Worm (Caenorhabditis elegans) whole organism, young adult: Measurements from ENCODE around the gene nduv-3.

ENCODE experiments used
- D2030.7 ChIP-seq: fragments of 200-800 bp; sonication (Bioruptor generic); IDR thresholded peaks from 2 replicates; pipeline ENCODE4 v1.3.6; 2022; ENCODE audit warnings: missing genetic modification reagents, missing genetic modification characterization, missing compliant biosample characterization
- F33H1.4 ChIP-seq: fragments of 200-800 bp; sonication (Bioruptor generic); IDR thresholded peaks from 2 replicates; pipeline ENCODE4 v1.3.6; 2022; ENCODE audit warnings: missing genetic modification reagents, missing genetic modification characterization, missing compliant biosample characterization
- F49E8.2 ChIP-seq: sonication (generic microtip); optimal IDR thresholded peaks from 3 replicates; lab custom pipeline; 2017; ENCODE audit warnings: missing genetic modification characterization, mild to moderate bottlenecking, missing compliant biosample characterization, antibody characterized with exemption, moderate library complexity; ENCODE audit not compliant: insufficient read depth
- F57C9.4 ChIP-seq: sonication (generic microtip); optimal IDR thresholded peaks from 2 replicates; lab custom pipeline; 2017; ENCODE audit warnings: mild to moderate bottlenecking, missing genetic modification characterization, missing compliant biosample characterization
- K11D2.4 ChIP-seq: fragments of 200-800 bp; sonication (Bioruptor generic); IDR thresholded peaks from 2 replicates; pipeline ENCODE4 v1.3.6; 2022; ENCODE audit warnings: missing genetic modification reagents, missing genetic modification characterization, missing compliant biosample characterization
- Y56A3A.18 ChIP-seq: fragments of 200-800 bp; sonication (Bioruptor generic); IDR thresholded peaks from 2 replicates; pipeline ENCODE4 v1.3.6; 2022; ENCODE audit warnings: missing genetic modification reagents, missing genetic modification characterization, missing compliant biosample characterization
- Y67H2A.10 ChIP-seq: fragments of 200-800 bp; sonication (Bioruptor generic); conservative IDR thresholded peaks from 2 replicates; pipeline ENCODE4 v1.3.6; 2022; ENCODE audit warnings: missing genetic modification reagents, missing genetic modification characterization, missing compliant biosample characterization
- attf-3 ChIP-seq: fragments of 200-800 bp; sonication (Bioruptor generic); conservative IDR thresholded peaks from 2 replicates; pipeline ENCODE4 v1.3.6; 2022; ENCODE audit warnings: missing genetic modification reagents, missing genetic modification characterization, missing compliant biosample characterization
- attf-5 ChIP-seq: fragments of 200-800 bp; sonication (Bioruptor generic); optimal IDR thresholded peaks from 2 replicates; lab custom pipeline; 2018; ENCODE audit warnings: mild to moderate bottlenecking, missing genetic modification characterization, missing compliant biosample characterization
- bed-1 ChIP-seq: fragments of 200-800 bp; sonication (Bioruptor generic); IDR thresholded peaks from 2 replicates; pipeline ENCODE4 v1.3.6; 2022; ENCODE audit warnings: missing genetic modification reagents, missing genetic modification characterization, missing compliant biosample characterization
- bed-2 ChIP-seq: fragments of 200-800 bp; sonication (Bioruptor generic); IDR thresholded peaks from 2 replicates; pipeline ENCODE4 v1.3.6; 2022; ENCODE audit warnings: missing genetic modification reagents, missing genetic modification characterization, missing compliant biosample characterization
- ccch-3 ChIP-seq: fragments of 200-800 bp; sonication (Bioruptor generic); optimal IDR thresholded peaks from 2 replicates; lab custom pipeline; 2018; ENCODE audit warnings: mild to moderate bottlenecking, missing genetic modification characterization, missing compliant biosample characterization
- cebp-2 ChIP-seq: fragments of 200-800 bp; sonication (Bioruptor generic); IDR thresholded peaks from 2 replicates; pipeline ENCODE4 v1.3.6; 2022; ENCODE audit warnings: missing genetic modification characterization, missing compliant biosample characterization
- ceh-27 ChIP-seq: fragments of 200-800 bp; sonication (Bioruptor generic); optimal IDR thresholded peaks from 2 replicates; lab custom pipeline; 2018; ENCODE audit warnings: mild to moderate bottlenecking, missing genetic modification characterization, moderate library complexity, missing compliant biosample characterization
- chd-7 ChIP-seq: sonication (generic microtip); optimal IDR thresholded peaks from 2 replicates; lab custom pipeline; 2016; ENCODE audit warnings: mild to moderate bottlenecking, missing genetic modification characterization, moderate library complexity, missing compliant biosample characterization
- dox-1 ChIP-seq: fragments of 200-800 bp; sonication (Bioruptor generic); IDR thresholded peaks from 2 replicates; pipeline ENCODE4 v1.3.6; 2022; ENCODE audit warnings: missing genetic modification reagents, missing genetic modification characterization, missing compliant biosample characterization
- efl-1 ChIP-seq: fragments of 150-350 bp; optimal IDR thresholded peaks from 2 replicates; lab custom pipeline; 2014; ENCODE audit warnings: missing biosample characterization, missing genetic modification reagents, missing genetic modification characterization
- egl-44 ChIP-seq: fragments of 200-800 bp; sonication (Bioruptor generic); IDR thresholded peaks from 2 replicates; pipeline ENCODE4 v1.3.6; 2022; ENCODE audit warnings: missing genetic modification reagents, missing genetic modification characterization, missing compliant biosample characterization
- egrh-3 ChIP-seq: fragments of 200-800 bp; sonication (Bioruptor generic); IDR thresholded peaks from 2 replicates; pipeline ENCODE4 v1.3.6; 2022; ENCODE audit warnings: missing genetic modification reagents, missing genetic modification characterization, missing compliant biosample characterization
- ets-4 ChIP-seq: fragments of 200-800 bp; sonication (Bioruptor generic); optimal IDR thresholded peaks from 2 replicates; lab custom pipeline; 2018; ENCODE audit warnings: mild to moderate bottlenecking, missing genetic modification characterization, missing compliant biosample characterization
- gei-17 ChIP-seq: fragments of 200-800 bp; sonication (Bioruptor generic); optimal IDR thresholded peaks from 2 replicates; lab custom pipeline; 2018; ENCODE audit warnings: mild to moderate bottlenecking, missing genetic modification characterization, missing compliant biosample characterization
- him-1 ChIP-seq: sonication (generic microtip); optimal IDR thresholded peaks from 2 replicates; lab custom pipeline; 2016; ENCODE audit warnings: missing genotype, missing genetic modification reagents, missing genetic modification characterization, missing compliant biosample characterization
- hlh-12 ChIP-seq: sonication (generic microtip); optimal IDR thresholded peaks from 2 replicates; lab custom pipeline; 2016; ENCODE audit warnings: missing genetic modification characterization, missing compliant biosample characterization
- lin-35 ChIP-seq, 3 experiments: fragments of 150-350 bp in 2 of 3; sonication (generic microtip) in 1 of 3; optimal IDR thresholded peaks; 2 replicates each; lab custom pipeline; 2014 to 2018; ENCODE audit warnings: missing biosample characterization in 3 of 3, missing genetic modification characterization in 3 of 3, missing genetic modification reagents in 3 of 3
- lin-40 ChIP-seq: sonication (generic microtip); optimal IDR thresholded peaks from 2 replicates; lab custom pipeline; 2016; ENCODE audit warnings: missing genetic modification characterization, mild to moderate bottlenecking, missing compliant biosample characterization, missing genotype, missing genetic modification reagents
- lin-54 ChIP-seq: fragments of 200-800 bp; sonication (Bioruptor generic); optimal IDR thresholded peaks from 2 replicates; lab custom pipeline; 2018; ENCODE audit warnings: mild to moderate bottlenecking, missing genetic modification characterization, missing compliant biosample characterization
- madf-10 ChIP-seq: sonication (generic microtip); optimal IDR thresholded peaks from 2 replicates; lab custom pipeline; 2016; ENCODE audit warnings: mild to moderate bottlenecking, missing genetic modification characterization, missing compliant biosample characterization
- mel-28 ChIP-seq: sonication (generic microtip); optimal IDR thresholded peaks from 2 replicates; lab custom pipeline; 2016; ENCODE audit warnings: borderline replicate concordance, mild to moderate bottlenecking, missing genetic modification characterization, missing compliant biosample characterization
- mxl-1 ChIP-seq: sonication (generic microtip); optimal IDR thresholded peaks from 2 replicates; lab custom pipeline; 2016; ENCODE audit warnings: missing genetic modification characterization, missing compliant biosample characterization
- nfyb-1 ChIP-seq: fragments of 200-800 bp; sonication (Bioruptor generic); IDR thresholded peaks from 2 replicates; pipeline ENCODE4 v1.3.6; 2022; ENCODE audit warnings: missing genetic modification reagents, missing genetic modification characterization, missing compliant biosample characterization
- nhr-120 ChIP-seq: fragments of 200-800 bp; sonication (Bioruptor generic); IDR thresholded peaks from 2 replicates; pipeline ENCODE4 v1.3.6; 2022; ENCODE audit warnings: missing genetic modification characterization, missing compliant biosample characterization
- nhr-90 ChIP-seq: sonication (generic microtip); optimal IDR thresholded peaks from 2 replicates; lab custom pipeline; 2016; ENCODE audit warnings: missing genotype, mild to moderate bottlenecking, missing genetic modification characterization, missing compliant biosample characterization
- pbrm-1 ChIP-seq: fragments of 200-800 bp; sonication (Bioruptor generic); IDR thresholded peaks from 2 replicates; pipeline ENCODE4 v1.3.6; 2022; ENCODE audit warnings: missing genetic modification reagents, missing genetic modification characterization, missing compliant biosample characterization
- repo-1 ChIP-seq: sonication (generic microtip); optimal IDR thresholded peaks from 2 replicates; lab custom pipeline; 2017; ENCODE audit warnings: mild to moderate bottlenecking, missing genetic modification characterization, missing compliant biosample characterization
- rpc-1 ChIP-seq, 2 experiments: fragments of 150-350 bp in 1 of 2; sonication (generic microtip) in 1 of 2; optimal IDR thresholded peaks; 2 replicates each; lab custom pipeline; 2014 to 2018; ENCODE audit warnings: missing biosample characterization in 1 of 2, missing genetic modification characterization in 1 of 2, missing genetic modification reagents in 1 of 2, missing genotype in 1 of 2
- sdz-38 ChIP-seq: sonication (generic microtip); optimal IDR thresholded peaks from 2 replicates; lab custom pipeline; 2016; ENCODE audit warnings: missing genotype, missing genetic modification characterization, missing compliant biosample characterization
- sea-2 ChIP-seq: fragments of 200-800 bp; sonication (Bioruptor generic); IDR thresholded peaks from 2 replicates; pipeline ENCODE4 v1.3.6; 2022; ENCODE audit warnings: missing genetic modification characterization, missing compliant biosample characterization
- snpc-1.1 ChIP-seq: sonication (generic microtip); optimal IDR thresholded peaks from 2 replicates; lab custom pipeline; 2017; ENCODE audit warnings: missing genetic modification characterization, mild to moderate bottlenecking, missing compliant biosample characterization, antibody characterized with exemption, moderate library complexity, missing genotype, missing genetic modification reagents; ENCODE audit not compliant: insufficient read depth
- snpc-1.3 ChIP-seq: sonication (generic microtip); optimal IDR thresholded peaks from 2 replicates; lab custom pipeline; 2017; ENCODE audit warnings: missing genetic modification characterization, mild to moderate bottlenecking, missing compliant biosample characterization, antibody characterized with exemption, moderate library complexity, missing genotype, missing genetic modification reagents; ENCODE audit not compliant: insufficient read depth
- snpc-4 ChIP-seq, 5 experiments: fragments of 150-350 bp in 1 of 5; sonication (generic microtip) in 4 of 5; optimal IDR thresholded peaks; 2 replicates each; lab custom pipeline; 2014 to 2018; ENCODE audit warnings: missing genetic modification characterization in 5 of 5, missing biosample characterization in 3 of 5, antibody characterized with exemption in 2 of 5, mild to moderate bottlenecking in 2 of 5, missing compliant biosample characterization in 2 of 5, missing genotype in 2 of 5, moderate library complexity in 2 of 5, missing genetic modification reagents in 1 of 5
- sptf-2 ChIP-seq: fragments of 200-800 bp; sonication (Bioruptor generic); optimal IDR thresholded peaks from 2 replicates; lab custom pipeline; 2018; ENCODE audit warnings: mild to moderate bottlenecking, missing genetic modification characterization, missing compliant biosample characterization
- tlf-1 ChIP-seq: fragments of 200-800 bp; sonication (Bioruptor generic); optimal IDR thresholded peaks from 2 replicates; lab custom pipeline; 2018; ENCODE audit warnings: mild to moderate bottlenecking, missing genetic modification characterization, missing compliant biosample characterization
- zfh-2 ChIP-seq: fragments of 200-800 bp; sonication (Bioruptor generic); conservative IDR thresholded peaks from 2 replicates; pipeline ENCODE4 v1.3.6; 2022; ENCODE audit warnings: missing genetic modification reagents, missing genetic modification characterization, missing compliant biosample characterization
- ztf-26 ChIP-seq: sonication (generic microtip); optimal IDR thresholded peaks from 2 replicates; lab custom pipeline; 2017; ENCODE audit warnings: missing genetic modification characterization, missing compliant biosample characterization
- ztf-3 ChIP-seq: fragments of 200-800 bp; sonication (Bioruptor generic); optimal IDR thresholded peaks from 2 replicates; lab custom pipeline; 2018; ENCODE audit warnings: mild to moderate bottlenecking, missing genetic modification characterization, missing compliant biosample characterization

nduv-3 gene

ce11 chrIV:2602862-2603189 is 38.3 kb upstream of the nduv-3 start (continued):
- TF ChIP-seq D2030.7: peak; percentile 51; the same call in 1 of the 2 replicates
- peak; percentile 77 for TF ChIP-seq chd-7
- TF ChIP-seq egl-44: 0 out of 2 replicates have a peak, but pooled peaks have one; percentile 14
- TF ChIP-seq nhr-120 (GFP tag; lab: Robert Waterston, UW): peak; percentile 78; the same call in 1 of the 2 replicates
- TF ChIP-seq lin-35 (GFP tag; optimal IDR thresholded peaks at IDR 0.05; lab: Kevin White, UChicago): no peak
- no peak for TF ChIP-seq lin-40 (tag; lab: Kevin White, UChicago)
- TF ChIP-seq F33H1.4 (GFP tag; lab: Robert Waterston, UW): peak; percentile 39
- TF ChIP-seq zfh-2: peak; percentile 84
- peak; percentile 32 for TF ChIP-seq sptf-2 (GFP tag; lab: Kevin White, UChicago)
- no peak for TF ChIP-seq efl-1 (GFP tag; lab: Kevin White, UChicago)
- TF ChIP-seq attf-3 (GFP tag; lab: Robert Waterston, UW): peak; percentile 49; the same call in 1 of the 2 replicates
- peak; percentile 45; the same call in 1 of the 2 replicates for TF ChIP-seq egrh-3 (GFP tag; lab: Robert Waterston, UW)

DNA sequence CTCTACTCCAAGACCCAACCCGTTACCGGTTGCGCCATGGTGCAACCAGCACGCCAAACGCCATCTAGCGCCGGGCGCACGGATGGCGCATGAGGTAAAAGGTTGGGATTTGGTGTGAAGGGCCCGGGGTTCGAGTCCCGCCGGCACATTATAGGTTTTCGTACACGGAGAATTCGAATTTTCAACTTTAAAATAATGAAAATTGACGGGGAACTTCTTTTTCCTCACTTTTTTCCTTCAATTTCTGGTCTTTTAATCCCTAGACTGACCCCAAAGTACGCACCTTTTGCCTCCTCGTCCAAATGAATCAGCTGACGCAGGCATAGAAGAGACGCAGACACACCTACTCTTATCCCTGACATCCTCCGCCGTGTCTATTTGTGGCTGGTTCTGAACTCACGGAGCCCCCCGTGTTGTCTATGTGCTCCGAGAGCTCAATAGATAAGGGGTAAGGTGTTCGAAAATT is 37.5 kb upstream of the nduv-3 start:
- no peak for TF ChIP-seq ccch-3
- no peak for TF ChIP-seq mel-28 (tag; lab: Kevin White, UChicago)
- TF ChIP-seq lin-54 (GFP tag; lab: Kevin White, UChicago): no peak
- no peak for TF ChIP-seq ceh-27 (GFP tag; lab: Kevin White, UChicago)
- TF ChIP-seq Y67H2A.10 (GFP tag; lab: Robert Waterston, UW): no peak
- TF ChIP-seq mxl-1 (tag; lab: Kevin White, UChicago): no peak
- no peak for TF ChIP-seq hlh-12
- 0 out of 2 replicates have a peak, but pooled peaks have one; percentile 23 for TF ChIP-seq K11D2.4 (GFP tag; lab: Robert Waterston, UW)
- TF ChIP-seq dox-1 (GFP tag; lab: Robert Waterston, UW): no peak; the same call in 1 of the 2 replicates
- TF ChIP-seq nhr-90 (tag; lab: Kevin White, UChicago): no peak
- TF ChIP-seq ztf-26 (tag; lab: Kevin White, UChicago): peak; percentile 28
- TF ChIP-seq snpc-1.1 (tag; lab: Kevin White, UChicago): no peak
- TF ChIP-seq nfyb-1 (GFP tag; lab: Robert Waterston, UW): no peak
- no peak for TF ChIP-seq F57C9.4
- TF ChIP-seq snpc-1.3 (tag; lab: Kevin White, UChicago): no peak
- no peak for TF ChIP-seq nhr-120 (GFP tag; lab: Robert Waterston, UW)
- no peak for TF ChIP-seq him-1 (tag; lab: Kevin White, UChicago)
- TF ChIP-seq pbrm-1 (GFP tag; lab: Robert Waterston, UW): peak; percentile 69
- no peak for TF ChIP-seq sea-2 (GFP tag; lab: Robert Waterston, UW)
- TF ChIP-seq madf-10: no peak
- TF ChIP-seq F49E8.2 (tag; lab: Kevin White, UChicago): no peak
- no peak for TF ChIP-seq sdz-38 (tag; lab: Kevin White, UChicago)
- TF ChIP-seq bed-2 (GFP tag; lab: Robert Waterston, UW): 0 out of 2 replicates have a peak, but pooled peaks have one; percentile 49
- TF ChIP-seq attf-5 (GFP tag; lab: Kevin White, UChicago): no peak
- TF ChIP-seq lin-35 (GFP tag; optimal IDR thresholded peaks at IDR 0.05; lab: Kevin White, UChicago): no peak
- TF ChIP-seq tlf-1 (GFP tag; lab: Kevin White, UChicago): no peak
- TF ChIP-seq cebp-2: no peak
- TF ChIP-seq ets-4 (GFP tag; lab: Kevin White, UChicago): no peak
- no peak for TF ChIP-seq ztf-3
- TF ChIP-seq Y56A3A.18 (GFP tag; lab: Robert Waterston, UW): no peak
- TF ChIP-seq repo-1 (tag; lab: Kevin White, UChicago): no peak
- TF ChIP-seq sptf-2 (GFP tag; lab: Kevin White, UChicago): no peak
- no peak for TF ChIP-seq snpc-4 (GFP tag; optimal IDR thresholded peaks at IDR 0.05; lab: Kevin White, UChicago)
- TF ChIP-seq snpc-4 (tag; optimal IDR thresholded peaks at IDR 0.05; lab: Kevin White, UChicago): no peak
- peak; percentile 77 for TF ChIP-seq zfh-2
- no peak for TF ChIP-seq rpc-1 (optimal IDR thresholded peaks at IDR 0.05; lab: Kevin White, UChicago)
- no peak for TF ChIP-seq rpc-1 (tag; optimal IDR thresholded peaks at IDR 0.05; lab: Kevin White, UChicago)
- no peak for TF ChIP-seq gei-17
- TF ChIP-seq bed-1 (GFP tag; lab: Robert Waterston, UW): no peak
